Fruit fly (Drosophila melanogaster) whole organism, embryonic: Measurements from ENCODE around the gene Takl2.

Source experiments
- Abd-B ChIP-seq: fragments of 200-800 bp; sonication (Bioruptor generic); optimal IDR thresholded peaks from 2 replicates; lab custom pipeline; 2018; ENCODE audit warnings: missing biosample characterization, mild to moderate bottlenecking, missing genetic modification characterization, moderate library complexity
- Atf3 ChIP-seq: fragments of 200-800 bp; sonication (Bioruptor generic); optimal IDR thresholded peaks from 3 replicates; lab custom pipeline; 2016; ENCODE audit warnings: missing biosample characterization, missing genetic modification characterization
- Awh ChIP-seq: fragments of 200-800 bp; sonication (Bioruptor generic); IDR thresholded peaks from 2 replicates; pipeline ENCODE4, ENCODE4 v1.3.6; 2022; ENCODE audit warnings: missing biosample characterization, missing genetic modification characterization
- B-H1 ChIP-seq: fragments of 200-800 bp; sonication (Bioruptor generic); IDR thresholded peaks from 3 replicates; pipeline ENCODE4 v1.3.6; 2022; ENCODE audit warnings: missing biosample characterization, missing genetic modification characterization
- CG10267 ChIP-seq: fragments of 200-800 bp; sonication (Bioruptor generic); optimal IDR thresholded peaks from 2 replicates; lab custom pipeline; 2018; ENCODE audit warnings: missing biosample characterization, mild to moderate bottlenecking, missing genetic modification characterization, moderate library complexity
- CG10565 ChIP-seq: fragments of 200-800 bp; sonication (Bioruptor generic); optimal IDR thresholded peaks from 3 replicates; lab custom pipeline; 2016; ENCODE audit warnings: missing biosample characterization, mild to moderate bottlenecking, missing genetic modification characterization
- CG10654 ChIP-seq: fragments of 200-800 bp; sonication (Bioruptor generic); optimal IDR thresholded peaks from 2 replicates; lab custom pipeline; 2016; ENCODE audit warnings: missing biosample characterization, missing genetic modification characterization
- CG11504 ChIP-seq: fragments of 200-800 bp; sonication (Bioruptor generic); optimal IDR thresholded peaks from 3 replicates; lab custom pipeline; 2019; ENCODE audit warnings: missing biosample characterization, mild to moderate bottlenecking, missing genetic modification characterization, moderate library complexity
- CG12104 ChIP-seq: fragments of 200-800 bp; sonication (Bioruptor generic); optimal IDR thresholded peaks from 3 replicates; lab custom pipeline; 2016; ENCODE audit warnings: missing biosample characterization, missing genetic modification characterization
- CG12659 ChIP-seq: fragments of 200-800 bp; sonication (Bioruptor generic); optimal IDR thresholded peaks from 3 replicates; lab custom pipeline; 2017; ENCODE audit warnings: mild to moderate bottlenecking, missing biosample characterization, missing genetic modification reagents, missing genetic modification characterization
- CG16813 ChIP-seq: fragments of 200-800 bp; sonication (Bioruptor generic); IDR thresholded peaks from 3 replicates; pipeline ENCODE4 v1.3.6; 2022; ENCODE audit warnings: missing biosample characterization, missing genetic modification characterization; ENCODE audit not compliant: partially characterized antibody
- CG1792 ChIP-seq: fragments of 200-800 bp; sonication (Bioruptor generic); optimal IDR thresholded peaks from 2 replicates; lab custom pipeline; 2016; ENCODE audit warnings: missing biosample characterization, missing genetic modification characterization
- CG2889 ChIP-seq: fragments of 200-800 bp; sonication (Bioruptor generic); IDR thresholded peaks from 3 replicates; pipeline ENCODE4 v1.3.6; 2022; ENCODE audit warnings: missing biosample characterization, missing genetic modification characterization
- CG34224 ChIP-seq: fragments of 200-800 bp; sonication (Bioruptor generic); IDR thresholded peaks from 3 replicates; pipeline ENCODE4 v1.3.6; 2022; ENCODE audit warnings: missing biosample characterization, missing genetic modification characterization; ENCODE audit not compliant: partially characterized antibody
- CG3726 ChIP-seq: fragments of 200-800 bp; sonication (Bioruptor generic); IDR thresholded peaks from 3 replicates; pipeline ENCODE4, ENCODE4 v1.3.6; 2022; ENCODE audit warnings: missing biosample characterization, missing genetic modification characterization
- CG4282 ChIP-seq: fragments of 200-800 bp; sonication (Bioruptor generic); optimal IDR thresholded peaks from 2 replicates; lab custom pipeline; 2016; ENCODE audit warnings: missing biosample characterization, missing genetic modification characterization
- CG6791 ChIP-seq: fragments of 200-800 bp; sonication (Bioruptor generic); IDR thresholded peaks from 3 replicates; pipeline ENCODE4 v1.3.6; 2022; ENCODE audit warnings: missing biosample characterization, missing genetic modification characterization; ENCODE audit not compliant: partially characterized antibody
- CG7372 ChIP-seq: fragments of 200-800 bp; sonication (Bioruptor generic); IDR thresholded peaks from 2 replicates; pipeline ENCODE4 v1.3.6; 2022; ENCODE audit warnings: missing biosample characterization, missing genetic modification characterization
- CG9609 ChIP-seq: fragments of 200-800 bp; sonication (Bioruptor generic); optimal IDR thresholded peaks from 3 replicates; lab custom pipeline; 2016; ENCODE audit warnings: missing biosample characterization, missing genetic modification characterization
- CG9932 ChIP-seq: fragments of 200-800 bp; sonication (Bioruptor generic); IDR thresholded peaks from 2 replicates; pipeline ENCODE4 v1.3.6; 2022; ENCODE audit warnings: missing biosample characterization, missing genetic modification characterization
- CoRest ChIP-seq: fragments of 200-800 bp; sonication (Bioruptor generic); optimal IDR thresholded peaks from 3 replicates; lab custom pipeline; 2018; ENCODE audit warnings: missing biosample characterization, mild to moderate bottlenecking, missing genetic modification characterization, moderate library complexity
- Dek ChIP-seq: fragments of 200-800 bp; sonication (Bioruptor generic); optimal IDR thresholded peaks from 3 replicates; lab custom pipeline; 2019; ENCODE audit warnings: missing biosample characterization, mild to moderate bottlenecking, missing genetic modification characterization, moderate library complexity
- E2f2 ChIP-seq: fragments of 200-800 bp; sonication (Bioruptor generic); IDR thresholded peaks from 2 replicates; pipeline ENCODE4 v1.3.6; 2022; ENCODE audit warnings: missing biosample characterization, missing genetic modification characterization
- Gsc ChIP-seq: fragments of 200-800 bp; sonication (Bioruptor generic); IDR thresholded peaks from 2 replicates; pipeline ENCODE4 v1.3.6; 2022; ENCODE audit warnings: missing biosample characterization, missing genetic modification characterization
- HLH4C ChIP-seq: fragments of 200-800 bp; sonication (Bioruptor generic); IDR thresholded peaks from 3 replicates; pipeline ENCODE4 v1.3.6; 2022; ENCODE audit warnings: missing biosample characterization, missing genetic modification characterization; ENCODE audit not compliant: partially characterized antibody
- HmgZ ChIP-seq: fragments of 200-800 bp; sonication (Bioruptor generic); optimal IDR thresholded peaks from 2 replicates; lab custom pipeline; 2018; ENCODE audit warnings: missing biosample characterization, mild to moderate bottlenecking, missing genetic modification characterization
- Hsf ChIP-seq: fragments of 200-800 bp; sonication (Bioruptor generic); optimal IDR thresholded peaks from 3 replicates; lab custom pipeline; 2016; ENCODE audit warnings: missing biosample characterization, missing genetic modification characterization
- Lpt ChIP-seq: fragments of >200 bp; optimal IDR thresholded peaks from 2 replicates; lab custom pipeline; 2018; ENCODE audit warnings: missing biosample characterization, missing genetic modification characterization
- Meics ChIP-seq: fragments of 200-800 bp; sonication (Bioruptor generic); optimal IDR thresholded peaks from 2 replicates; lab custom pipeline; 2017; ENCODE audit warnings: missing biosample characterization, mild to moderate bottlenecking, missing genetic modification characterization
- Nf-YC ChIP-seq: fragments of 200-800 bp; optimal IDR thresholded peaks from 3 replicates; lab custom pipeline; 2019; ENCODE audit warnings: missing biosample characterization, mild to moderate bottlenecking, missing genetic modification characterization, moderate library complexity
- Sox100B ChIP-seq: fragments of 200-800 bp; sonication (Bioruptor generic); optimal IDR thresholded peaks from 3 replicates; lab custom pipeline; 2018; ENCODE audit warnings: missing biosample characterization, mild to moderate bottlenecking, missing genetic modification characterization
- Taf1 ChIP-seq: fragments of 200-800 bp; sonication (Bioruptor generic); IDR thresholded peaks from 2 replicates; pipeline ENCODE4 v1.3.6; 2022; ENCODE audit warnings: missing biosample characterization, missing genetic modification characterization
- Usf ChIP-seq: fragments of 200-800 bp; sonication (Bioruptor generic); optimal IDR thresholded peaks from 2 replicates; lab custom pipeline; 2017; ENCODE audit warnings: missing genotype, missing biosample characterization, missing genetic modification characterization
- ase ChIP-seq: fragments of 200-800 bp; sonication (Bioruptor generic); IDR thresholded peaks from 3 replicates; pipeline ENCODE4 v1.3.6; 2022; ENCODE audit warnings: missing biosample characterization, missing genetic modification characterization
- ato ChIP-seq: fragments of 200-800 bp; sonication (Bioruptor generic); IDR thresholded peaks from 2 replicates; pipeline ENCODE4 v1.3.6; 2022; ENCODE audit warnings: missing biosample characterization, missing genetic modification characterization; ENCODE audit not compliant: partially characterized antibody
- btn ChIP-seq: fragments of 200-800 bp; sonication (Bioruptor generic); optimal IDR thresholded peaks from 2 replicates; lab custom pipeline; 2016; ENCODE audit warnings: missing biosample characterization, missing genetic modification characterization
- cad ChIP-seq: fragments of >200 bp; optimal IDR thresholded peaks from 2 replicates; lab custom pipeline; 2017; ENCODE audit warnings: missing biosample characterization, missing genetic modification characterization
- cas ChIP-seq: fragments of 200-800 bp; sonication (Bioruptor generic); IDR thresholded peaks from 2 replicates; pipeline ENCODE4 v1.3.6; 2022; ENCODE audit warnings: missing biosample characterization, missing genetic modification characterization
- cg ChIP-seq: fragments of 200-800 bp; sonication (Bioruptor generic); optimal IDR thresholded peaks from 3 replicates; lab custom pipeline; 2019; ENCODE audit warnings: missing biosample characterization, mild to moderate bottlenecking, missing genetic modification characterization, moderate library complexity
- chm ChIP-seq: fragments of 200-800 bp; sonication (Bioruptor generic); IDR thresholded peaks from 2 replicates; pipeline ENCODE4 v1.3.6; 2022; ENCODE audit warnings: missing biosample characterization, missing genetic modification characterization
- en ChIP-seq: fragments of 200-800 bp; sonication (Bioruptor generic); optimal IDR thresholded peaks from 2 replicates; lab custom pipeline; 2016; ENCODE audit warnings: missing biosample characterization, missing genetic modification characterization
- eve ChIP-seq, 2 experiments: fragments of >200 bp; optimal IDR thresholded peaks; 2 replicates each; lab custom pipeline; 2017; ENCODE audit warnings: missing biosample characterization in 2 of 2, missing genetic modification characterization in 2 of 2
- fd3F ChIP-seq: fragments of 200-800 bp; sonication (Bioruptor generic); optimal IDR thresholded peaks from 2 replicates; lab custom pipeline; 2018; ENCODE audit warnings: missing biosample characterization, mild to moderate bottlenecking, missing genetic modification characterization, moderate library complexity
- knrl ChIP-seq: fragments of 200-800 bp; sonication (Bioruptor generic); IDR thresholded peaks from 3 replicates; pipeline ENCODE4 v1.3.6; 2022; ENCODE audit warnings: missing biosample characterization, missing genetic modification characterization; ENCODE audit not compliant: partially characterized antibody
- p53 ChIP-seq: fragments of 200-800 bp; sonication (Bioruptor generic); optimal IDR thresholded peaks from 2 replicates; lab custom pipeline; 2016; ENCODE audit warnings: missing biosample characterization, missing genetic modification characterization
- pnt ChIP-seq: fragments of 200-800 bp; sonication (Bioruptor generic); optimal IDR thresholded peaks from 3 replicates; lab custom pipeline; 2016; ENCODE audit warnings: missing biosample characterization, missing genetic modification characterization
- run ChIP-seq: fragments of 200-800 bp; sonication (Bioruptor generic); optimal IDR thresholded peaks from 3 replicates; lab custom pipeline; 2018; ENCODE audit warnings: missing biosample characterization, mild to moderate bottlenecking, missing genetic modification characterization
- sim ChIP-seq: fragments of 200-800 bp; sonication (Bioruptor generic); IDR thresholded peaks from 2 replicates; pipeline ENCODE4 v1.3.6; 2022; ENCODE audit warnings: missing biosample characterization, missing genetic modification characterization
- slou ChIP-seq: fragments of 200-800 bp; sonication (Bioruptor generic); optimal IDR thresholded peaks from 3 replicates; lab custom pipeline; 2016; ENCODE audit warnings: missing biosample characterization, missing genetic modification characterization
- sob ChIP-seq: fragments of 200-800 bp; sonication (Bioruptor generic); IDR thresholded peaks from 2 replicates; pipeline ENCODE4 v1.3.6; 2022; ENCODE audit warnings: missing biosample characterization, missing genetic modification characterization
- stc ChIP-seq: fragments of 200-800 bp; sonication (Bioruptor generic); IDR thresholded peaks from 2 replicates; pipeline ENCODE4 v1.3.6; 2022; ENCODE audit warnings: missing biosample characterization, missing genetic modification characterization
- tgo ChIP-seq: fragments of 200-800 bp; sonication (Bioruptor generic); IDR thresholded peaks from 3 replicates; pipeline ENCODE4 v1.3.6; 2022; ENCODE audit warnings: missing biosample characterization, missing genetic modification characterization
- trem ChIP-seq: fragments of 200-800 bp; optimal IDR thresholded peaks from 3 replicates; lab custom pipeline; 2019; ENCODE audit warnings: missing biosample characterization, mild to moderate bottlenecking, missing genetic modification characterization, moderate library complexity

The Takl2 gene

dm6 chr3R:22781412-22781811, 47.8 kb upstream of the Takl2 start (continued):
- TF ChIP-seq CG16813: no peak
- TF ChIP-seq btn: no peak
- TF ChIP-seq stc (GFP tag; lab: Robert Waterston, UW): no peak
- no peak for TF ChIP-seq CG9932 (GFP tag; lab: Robert Waterston, UW)
- no peak for TF ChIP-seq CG6791 (GFP tag; lab: Robert Waterston, UW)
- no peak for TF ChIP-seq ato (GFP tag; lab: Robert Waterston, UW)
- TF ChIP-seq run: no peak
- no peak for TF ChIP-seq Usf (GFP tag; lab: Kevin White, UChicago)
- TF ChIP-seq cg: peak; percentile 85
- no peak for TF ChIP-seq Dek (tag; lab: Kevin White, UChicago)
- TF ChIP-seq Sox100B: no peak
- no peak for TF ChIP-seq knrl (GFP tag; lab: Robert Waterston, UW)
- no peak for TF ChIP-seq pnt (GFP tag; lab: Kevin White, UChicago)
- TF ChIP-seq trem (tag; lab: Kevin White, UChicago): no peak
- no peak for TF ChIP-seq CG10267 (tag; lab: Kevin White, UChicago)
- TF ChIP-seq tgo (GFP tag; lab: Robert Waterston, UW): no peak
- peak; percentile 61; the same call in 1 of the 2 replicates for TF ChIP-seq chm
- peak; percentile 67; the same call in 1 of the 2 replicates for TF ChIP-seq sob (GFP tag; lab: Robert Waterston, UW)
- TF ChIP-seq Atf3 (GFP tag; lab: Kevin White, UChicago): no peak
- TF ChIP-seq Taf1: no peak
- TF ChIP-seq CG12659 (GFP tag; lab: Kevin White, UChicago): peak; percentile 5
- TF ChIP-seq CG12104: no peak
- TF ChIP-seq Nf-YC (tag; lab: Kevin White, UChicago): peak; percentile 18
- no peak for TF ChIP-seq ase
- TF ChIP-seq Lpt (GFP tag; lab: Kevin White, UChicago): no peak
- no peak for TF ChIP-seq CG4282
- TF ChIP-seq Meics (GFP tag; lab: Kevin White, UChicago): no peak
- TF ChIP-seq CG11504 (tag; lab: Kevin White, UChicago): peak; percentile 59
- no peak for TF ChIP-seq B-H1 (GFP tag; lab: Robert Waterston, UW)
- TF ChIP-seq CG3726 (GFP tag; lab: Robert Waterston, UW): no peak
- no peak for TF ChIP-seq cas (GFP tag; lab: Robert Waterston, UW)
- no peak for TF ChIP-seq CG7372 (GFP tag; lab: Robert Waterston, UW)
- no peak for TF ChIP-seq Gsc
- no peak for TF ChIP-seq CG10565 (GFP tag; lab: Kevin White, UChicago)
- TF ChIP-seq slou (GFP tag; lab: Kevin White, UChicago): no peak
- no peak for TF ChIP-seq Awh
- TF ChIP-seq CG1792 (GFP tag; lab: Kevin White, UChicago): no peak
- TF ChIP-seq fd3F (GFP tag; lab: Kevin White, UChicago): no peak
- TF ChIP-seq Hsf (GFP tag; lab: Kevin White, UChicago): no peak
- TF ChIP-seq en: no peak
- TF ChIP-seq eve (GFP tag; optimal IDR thresholded peaks at IDR 0.05; lab: Kevin White, UChicago): no peak
- TF ChIP-seq sim: no peak
- 0 out of 3 replicates have a peak, but pooled peaks have one; percentile 9 for TF ChIP-seq CG34224 (GFP tag; lab: Robert Waterston, UW)
- no peak for TF ChIP-seq HmgZ
- peak; percentile 33 for TF ChIP-seq E2f2 (GFP tag; lab: Robert Waterston, UW)
- no peak for TF ChIP-seq CG2889 (GFP tag; lab: Robert Waterston, UW)
- TF ChIP-seq CoRest (tag; lab: Kevin White, UChicago): no peak
- no peak for TF ChIP-seq CG10654 (GFP tag; lab: Kevin White, UChicago)
- no peak for TF ChIP-seq HLH4C (GFP tag; lab: Robert Waterston, UW)
- TF ChIP-seq CG9609 (GFP tag; lab: Kevin White, UChicago): no peak
- no peak for TF ChIP-seq cad (GFP tag; lab: Kevin White, UChicago)
- TF ChIP-seq Abd-B (GFP tag; lab: Kevin White, UChicago): no peak
- no peak for TF ChIP-seq p53 (GFP tag; lab: Kevin White, UChicago)
